Worm (Caenorhabditis elegans) whole organism, midembryonic: ENCODE results near the gene ani-2.

Experiments
- T22C8.4 ChIP-seq: fragments of 200-800 bp; sonication (Bioruptor generic); IDR thresholded peaks from 2 replicates; pipeline ENCODE4 v1.3.6; 2022; ENCODE audit warnings: missing genetic modification characterization, missing compliant biosample characterization
- cog-1 ChIP-seq: sonication (generic microtip); optimal IDR thresholded peaks from 2 replicates; lab custom pipeline; 2016; ENCODE audit warnings: missing genetic modification characterization, missing compliant biosample characterization
- flt-1 ChIP-seq: fragments of 200-800 bp; sonication (Bioruptor generic); IDR thresholded peaks from 2 replicates; pipeline ENCODE4 v1.3.6; 2022; ENCODE audit warnings: missing genetic modification characterization, missing compliant biosample characterization
- klf-2 ChIP-seq: fragments of 200-800 bp; sonication (Bioruptor generic); conservative IDR thresholded peaks from 2 replicates; pipeline ENCODE4 v1.3.6; 2022; ENCODE audit warnings: missing genetic modification reagents, missing genetic modification characterization, missing compliant biosample characterization
- med-1 ChIP-seq: sonication (generic microtip); optimal IDR thresholded peaks from 2 replicates; lab custom pipeline; 2017; ENCODE audit warnings: missing genetic modification characterization, mild to moderate bottlenecking, missing compliant biosample characterization, antibody characterized with exemption, missing genetic modification reagents; ENCODE audit not compliant: insufficient read depth
- ref-1 ChIP-seq: fragments of 200-800 bp; sonication (Bioruptor generic); conservative IDR thresholded peaks from 2 replicates; pipeline ENCODE4 v1.3.6; 2022; ENCODE audit warnings: missing genetic modification reagents, missing genetic modification characterization, missing compliant biosample characterization
- tab-1 ChIP-seq: fragments of 200-800 bp; sonication (Bioruptor generic); IDR thresholded peaks from 2 replicates; pipeline ENCODE4 v1.3.6; 2022; ENCODE audit warnings: missing genetic modification characterization, missing compliant biosample characterization
- ztf-23 ChIP-seq: fragments of 200-800 bp; sonication (Bioruptor generic); IDR thresholded peaks from 2 replicates; pipeline ENCODE4 v1.3.6; 2022; ENCODE audit warnings: missing genetic modification reagents, missing genetic modification characterization, missing compliant biosample characterization
- ztf-29 ChIP-seq: fragments of 200-800 bp; sonication (Bioruptor generic); IDR thresholded peaks from 2 replicates; pipeline ENCODE4 v1.3.6; 2022; ENCODE audit warnings: missing genetic modification reagents, missing genetic modification characterization, missing compliant biosample characterization

DNA sequence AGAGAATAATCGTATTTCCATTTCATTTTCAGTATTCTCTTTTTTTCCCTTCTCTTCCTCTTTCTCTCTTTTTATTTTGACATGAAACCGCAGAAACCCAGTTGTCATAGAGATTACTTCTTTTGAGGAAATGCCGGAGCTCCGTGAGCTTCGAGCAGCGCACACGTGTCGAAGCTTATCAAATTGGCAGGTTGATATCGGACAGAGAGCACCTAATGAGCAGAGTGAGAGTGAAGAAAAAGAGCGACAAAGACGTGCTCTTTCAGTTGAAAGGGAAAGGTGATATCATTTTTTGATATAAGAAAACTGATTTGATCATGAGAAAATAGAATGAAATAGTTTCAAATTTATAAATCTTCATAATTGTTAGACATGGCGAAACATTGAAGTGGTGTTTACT, 29.8 kb downstream of the ani-2 start, which contains the start of gene C32D5.14:
- no peak for TF ChIP-seq flt-1 (GFP tag; lab: Robert Waterston, UW)
- TF ChIP-seq cog-1 (tag; lab: Kevin White, UChicago), result no peak
- no peak for TF ChIP-seq klf-2 (GFP tag; lab: Robert Waterston, UW)
- no peak for TF ChIP-seq tab-1 (GFP tag; lab: Robert Waterston, UW)
- TF ChIP-seq ztf-29 (GFP tag; lab: Robert Waterston, UW), result no peak
- no peak for TF ChIP-seq T22C8.4
- no peak for TF ChIP-seq med-1 (GFP tag; lab: Kevin White, UChicago)
- TF ChIP-seq ref-1 (GFP tag; lab: Robert Waterston, UW), result no peak
- TF ChIP-seq ztf-23 (GFP tag; lab: Robert Waterston, UW), result no peak
